Worm (Caenorhabditis elegans) whole organism, L4 larva: ENCODE data around the gene C49C8.6.

ENCODE experiments used
- R02D3.7 ChIP-seq: fragments of 150-350 bp; sonication (generic microtip); optimal IDR thresholded peaks from 3 replicates; lab custom pipeline; 2014; ENCODE audit warnings: missing biosample characterization, missing genetic modification characterization
- madf-9 ChIP-seq: fragments of 200-800 bp; sonication (Bioruptor generic); conservative IDR thresholded peaks from 2 replicates; pipeline ENCODE4 v1.3.6; 2022; ENCODE audit warnings: missing genetic modification reagents, missing genetic modification characterization, missing compliant biosample characterization
- nhr-77 ChIP-seq: fragments of 150-350 bp; optimal IDR thresholded peaks from 2 replicates; lab custom pipeline; 2014; ENCODE audit warnings: missing biosample characterization, missing genetic modification characterization
- ztf-11 ChIP-seq: fragments of 150-350 bp; optimal IDR thresholded peaks from 2 replicates; lab custom pipeline; 2014; ENCODE audit warnings: missing biosample characterization, missing genetic modification characterization

DNA sequence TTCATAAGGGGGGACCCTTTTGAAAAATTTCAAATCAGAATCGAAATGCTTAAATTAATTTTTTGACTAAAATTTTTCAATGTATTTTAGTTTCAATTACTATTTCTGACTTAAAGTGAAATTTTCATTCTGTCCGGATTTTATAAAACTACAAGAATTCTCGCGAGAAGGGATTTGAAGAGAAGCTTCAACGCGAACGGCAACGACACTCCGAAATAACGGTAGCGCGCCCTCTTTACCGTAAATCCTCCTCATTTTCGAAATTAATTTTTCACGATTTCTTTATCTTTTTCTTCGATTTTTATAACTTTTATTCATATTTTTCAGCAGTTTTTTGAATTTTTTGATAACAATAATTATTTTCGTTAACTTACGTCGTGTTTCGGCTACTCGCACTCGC lies 7.8 kb upstream of the C49C8.6 start:
- TF ChIP-seq ztf-11 (no peak), nhr-77 (tag; lab: Kevin White, UChicago) (no peak), madf-9 (GFP tag; lab: Robert Waterston, UW) (no peak), R02D3.7 (tag; lab: Kevin White, UChicago) (peak; percentile 47)
